Fruit fly (Drosophila melanogaster): ENCODE data around the gene CG43095.

DNA sequence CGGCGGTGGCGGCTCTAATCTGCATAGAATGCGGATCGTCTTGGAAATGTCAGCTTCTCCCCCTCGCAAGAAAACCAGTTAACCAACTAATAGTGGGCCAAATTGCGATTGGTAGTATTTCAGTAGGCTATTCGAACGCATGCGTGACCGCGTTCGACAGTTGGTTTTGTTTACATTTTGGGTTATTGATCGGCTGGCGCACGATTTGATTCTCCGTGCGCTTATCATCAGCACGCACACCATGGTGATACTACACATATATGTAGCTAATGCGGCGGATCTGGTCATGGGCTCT lies 18.0 kb downstream of the CG43095 start:
- TF ChIP-seq Dll (optimal IDR thresholded peaks at IDR 0.05) (no peak), CG8478 (optimal IDR thresholded peaks at IDR 0.05) (no peak), usp (GFP tag; optimal IDR thresholded peaks at IDR 0.05) (no peak)
